Fruit fly (Drosophila melanogaster): ENCODE measurements around the gene CG34376.

CG34376 gene

dm6 chr3R:22449871-22450424, 2.0 kb downstream of the CG34376 start (continued):
- TF ChIP-seq nom (GFP tag; optimal IDR thresholded peaks at IDR 0.05) (no peak), jing (GFP tag; optimal IDR thresholded peaks at IDR 0.05) (no peak), dmrt11E (tag; optimal IDR thresholded peaks at IDR 0.05) (no peak), Six4 (GFP tag; optimal IDR thresholded peaks at IDR 0.05) (no peak), jumu (GFP tag; optimal IDR thresholded peaks at IDR 0.05) (no peak), Oaz (GFP tag; IDR thresholded peaks at IDR 0.05) (no peak), Eip74EF (GFP tag; optimal IDR thresholded peaks at IDR 0.05) (no peak), sens (GFP tag) (peak; percentile 56), CG16863 (GFP tag; optimal IDR thresholded peaks at IDR 0.05) (no peak), CHES-1-like (GFP tag; optimal IDR thresholded peaks at IDR 0.05) (no peak), dati (GFP tag; IDR thresholded peaks at IDR 0.05) (no peak), zf30C (GFP tag; optimal IDR thresholded peaks at IDR 0.05) (no peak), CG10431 (GFP tag; optimal IDR thresholded peaks at IDR 0.05) (no peak), HmgD (GFP tag; optimal IDR thresholded peaks at IDR 0.05) (no peak), wor (GFP tag; IDR thresholded peaks at IDR 0.05) (no peak), gcm2 (GFP tag; optimal IDR thresholded peaks at IDR 0.05) (no peak), CG8281 (tag; optimal IDR thresholded peaks at IDR 0.05) (peak; percentile 84), CG3281 (GFP tag; optimal IDR thresholded peaks at IDR 0.05) (no peak), caup (GFP tag; optimal IDR thresholded peaks at IDR 0.05; ENCODE audit: severe bottlenecking) (peak; percentile 25), CG9876 (GFP tag; optimal IDR thresholded peaks at IDR 0.05) (no peak), CG6813 (GFP tag; optimal IDR thresholded peaks at IDR 0.05) (no peak), Dek (tag; optimal IDR thresholded peaks at IDR 0.05) (no peak), Med (GFP tag) (peak; percentile 62), tup (GFP tag; optimal IDR thresholded peaks at IDR 0.05) (no peak), D19B (GFP tag; optimal IDR thresholded peaks at IDR 0.05) (peak; percentile 23), sd (tag; optimal IDR thresholded peaks at IDR 0.05) (peak; percentile 75), ase (GFP tag; IDR thresholded peaks at IDR 0.05) (no peak), CG12219 (GFP tag; optimal IDR thresholded peaks at IDR 0.05) (no peak), odd (GFP tag; optimal IDR thresholded peaks at IDR 0.05) (peak; percentile 5), CG13123 (GFP tag; optimal IDR thresholded peaks at IDR 0.05) (no peak), Nf-YB (GFP tag; optimal IDR thresholded peaks at IDR 0.05) (peak; percentile 23), chif (GFP tag; optimal IDR thresholded peaks at IDR 0.05) (no peak), tx (GFP tag; optimal IDR thresholded peaks at IDR 0.05) (no peak), TFAM (GFP tag; optimal IDR thresholded peaks at IDR 0.05) (no peak), Hr78 (GFP tag; optimal IDR thresholded peaks at IDR 0.05) (peak in 1 of 2 experiments; percentile 15), Nf-YA (GFP tag; IDR thresholded peaks at IDR 0.05) (no peak), CG6175 (GFP tag; IDR thresholded peaks at IDR 0.05) (0 out of 3 replicates have a peak, but pooled peaks have one; percentile 25), gcm (GFP tag; optimal IDR thresholded peaks at IDR 0.05) (no peak), wek (GFP tag; optimal IDR thresholded peaks at IDR 0.05) (no peak), CG2678 (tag; optimal IDR thresholded peaks at IDR 0.05) (no peak), D19A (tag; optimal IDR thresholded peaks at IDR 0.05) (peak; percentile 60), CG5180 (GFP tag; optimal IDR thresholded peaks at IDR 0.05) (no peak), CG14965 (GFP tag; optimal IDR thresholded peaks at IDR 0.05; ENCODE audit: borderline replicate concordance) (no peak), trh (GFP tag; optimal IDR thresholded peaks at IDR 0.05) (no peak), NK7.1 (GFP tag; optimal IDR thresholded peaks at IDR 0.05) (no peak), grn (GFP tag; optimal IDR thresholded peaks at IDR 0.05) (peak; percentile 90), CG31365 (tag; optimal IDR thresholded peaks at IDR 0.05) (no peak), Elba2 (GFP tag; optimal IDR thresholded peaks at IDR 0.05) (no peak), CG1603 (tag; optimal IDR thresholded peaks at IDR 0.05) (no peak), exex (tag; optimal IDR thresholded peaks at IDR 0.05) (no peak)
